Worm (Caenorhabditis elegans) whole organism, L4 larva: ENCODE results near the gene F22F1.2.

Source experiments
- F10B5.3 ChIP-seq: sonication (generic microtip); optimal IDR thresholded peaks from 2 replicates; lab custom pipeline; 2016; ENCODE audit warnings: mild to moderate bottlenecking, missing genetic modification characterization, missing compliant biosample characterization
- R02D3.7 ChIP-seq: fragments of 150-350 bp; sonication (generic microtip); optimal IDR thresholded peaks from 3 replicates; lab custom pipeline; 2014; ENCODE audit warnings: missing biosample characterization, missing genetic modification characterization
- Y105C5A.15 ChIP-seq: fragments of 200-800 bp; sonication (Bioruptor generic); IDR thresholded peaks from 2 replicates; pipeline ENCODE4 v1.3.6; 2022; ENCODE audit warnings: missing genetic modification characterization, missing compliant biosample characterization
- ZK546.5 ChIP-seq, 2 experiments: sonication (generic microtip); optimal IDR thresholded peaks; 2 replicates each; lab custom pipeline; 2017; ENCODE audit warnings: missing biosample characterization in 2 of 2, missing genetic modification characterization in 2 of 2
- aha-1 ChIP-seq: fragments of 150-350 bp; peaks from one replicate; lab custom pipeline; 2014; ENCODE audit warnings: missing biosample characterization, missing genetic modification characterization
- ama-1 ChIP-seq: fragments of 150-350 bp; optimal IDR thresholded peaks from 2 replicates; lab custom pipeline; 2014; ENCODE audit warnings: inconsistent platforms, mixed read lengths
- arid-1 ChIP-seq: fragments of 200-800 bp; sonication (Bioruptor generic); conservative IDR thresholded peaks from 2 replicates; pipeline ENCODE4 v1.3.6; 2022; ENCODE audit warnings: missing genetic modification reagents, missing genetic modification characterization, missing compliant biosample characterization
- ceh-20 ChIP-seq: fragments of 200-800 bp; sonication (Bioruptor generic); IDR thresholded peaks from 2 replicates; pipeline ENCODE4 v1.3.6; 2022; ENCODE audit warnings: missing genetic modification reagents, missing genetic modification characterization, missing compliant biosample characterization
- ceh-44 ChIP-seq: fragments of 200-800 bp; sonication (Bioruptor generic); IDR thresholded peaks from 2 replicates; pipeline ENCODE4 v1.3.6; 2022; ENCODE audit warnings: missing genetic modification reagents, missing genetic modification characterization, missing compliant biosample characterization
- ceh-62 ChIP-seq: sonication (generic microtip); optimal IDR thresholded peaks from 2 replicates; lab custom pipeline; 2017; ENCODE audit warnings: missing biosample characterization, missing genetic modification characterization
- ceh-82 ChIP-seq: sonication (generic microtip); optimal IDR thresholded peaks from 2 replicates; lab custom pipeline; 2017; ENCODE audit warnings: missing biosample characterization, missing genetic modification characterization
- ces-1 ChIP-seq: fragments of 150-350 bp; sonication (generic microtip); optimal IDR thresholded peaks from 4 replicates; lab custom pipeline; 2014; ENCODE audit warnings: missing biosample characterization, missing genetic modification reagents, missing genetic modification characterization
- ctbp-1 ChIP-seq: fragments of 200-800 bp; sonication (Bioruptor generic); IDR thresholded peaks from 2 replicates; pipeline ENCODE4 v1.3.6; 2022; ENCODE audit warnings: missing genetic modification reagents, missing genetic modification characterization, missing compliant biosample characterization
- dmd-9 ChIP-seq: fragments of 200-800 bp; sonication (Bioruptor generic); IDR thresholded peaks from 2 replicates; pipeline ENCODE4 v1.3.6; 2022; ENCODE audit warnings: missing genetic modification reagents, missing genetic modification characterization, missing compliant biosample characterization
- dpl-1 ChIP-seq: fragments of 150-350 bp; optimal IDR thresholded peaks from 2 replicates; lab custom pipeline; 2014; ENCODE audit warnings: missing biosample characterization, missing genetic modification reagents, missing genetic modification characterization
- duxl-1 ChIP-seq: sonication (generic microtip); optimal IDR thresholded peaks from 2 replicates; lab custom pipeline; 2016; ENCODE audit warnings: mild to moderate bottlenecking, missing genetic modification characterization, moderate library complexity, missing compliant biosample characterization; ENCODE audit not compliant: poor library complexity
- dve-1 ChIP-seq: sonication (generic microtip); optimal IDR thresholded peaks from 2 replicates; lab custom pipeline; 2017; ENCODE audit warnings: antibody characterized with exemption, mild to moderate bottlenecking, missing genetic modification characterization, missing compliant biosample characterization; ENCODE audit not compliant: insufficient read depth
- egl-27 ChIP-seq: sonication (generic microtip); optimal IDR thresholded peaks from 3 replicates; lab custom pipeline; 2017; ENCODE audit warnings: missing biosample characterization, missing genetic modification reagents, missing genetic modification characterization
- egl-43 ChIP-seq: fragments of 200-800 bp; sonication (Bioruptor generic); IDR thresholded peaks from 2 replicates; pipeline ENCODE4 v1.3.6; 2022; ENCODE audit warnings: missing genetic modification reagents, missing genetic modification characterization, missing compliant biosample characterization
- fos-1 ChIP-seq: fragments of 150-350 bp; optimal IDR thresholded peaks from 2 replicates; lab custom pipeline; 2014; ENCODE audit warnings: missing biosample characterization, missing genetic modification characterization
- hif-1 ChIP-seq, 2 experiments: sonication (generic microtip); optimal IDR thresholded peaks; 2 replicates each; lab custom pipeline; 2016 to 2017; ENCODE audit warnings: missing compliant biosample characterization in 2 of 2, missing genetic modification characterization in 2 of 2, missing genetic modification reagents in 2 of 2, missing genotype in 2 of 2, mild to moderate bottlenecking in 1 of 2
- hlh-11 ChIP-seq: fragments of 200-800 bp; sonication (Bioruptor generic); optimal IDR thresholded peaks from 2 replicates; lab custom pipeline; 2018; ENCODE audit warnings: mild to moderate bottlenecking, missing genetic modification characterization, missing compliant biosample characterization
- lim-7 ChIP-seq: fragments of 200-800 bp; sonication (Bioruptor generic); IDR thresholded peaks from 2 replicates; pipeline ENCODE4 v1.3.6; 2022; ENCODE audit warnings: missing genetic modification characterization, missing compliant biosample characterization
- lin-29 ChIP-seq: fragments of 200-800 bp; sonication (Bioruptor generic); IDR thresholded peaks from 2 replicates; pipeline ENCODE4 v1.3.6; 2022; ENCODE audit warnings: missing genetic modification reagents, missing genetic modification characterization, missing compliant biosample characterization
- madf-9 ChIP-seq: fragments of 200-800 bp; sonication (Bioruptor generic); conservative IDR thresholded peaks from 2 replicates; pipeline ENCODE4 v1.3.6; 2022; ENCODE audit warnings: missing genetic modification reagents, missing genetic modification characterization, missing compliant biosample characterization
- mdl-1 ChIP-seq, 2 experiments: fragments of 150-350 bp in 1 of 2; sonication (generic microtip) in 1 of 2; optimal IDR thresholded peaks; 2 replicates each; lab custom pipeline; 2014 to 2017; ENCODE audit warnings: missing biosample characterization in 2 of 2, missing genetic modification characterization in 2 of 2
- mdt-29 ChIP-seq: fragments of 200-800 bp; sonication (Bioruptor generic); IDR thresholded peaks from 2 replicates; pipeline ENCODE4 v1.3.6; 2022; ENCODE audit warnings: missing genetic modification reagents, missing genetic modification characterization, missing compliant biosample characterization
- nhr-10 ChIP-seq: fragments of 150-350 bp; optimal IDR thresholded peaks from 2 replicates; lab custom pipeline; 2014; ENCODE audit warnings: missing biosample characterization, missing genetic modification characterization
- nhr-48 ChIP-seq: sonication (generic microtip); optimal IDR thresholded peaks from 2 replicates; lab custom pipeline; 2016; ENCODE audit warnings: mild to moderate bottlenecking, missing genetic modification characterization, missing compliant biosample characterization
- pqm-1 ChIP-seq: sonication (generic microtip); optimal IDR thresholded peaks from 2 replicates; lab custom pipeline; 2017; ENCODE audit warnings: missing biosample characterization, missing genetic modification characterization
- rbr-2 ChIP-seq: sonication (generic microtip); optimal IDR thresholded peaks from 2 replicates; lab custom pipeline; 2016; ENCODE audit warnings: missing genotype, missing genetic modification characterization, missing compliant biosample characterization
- sdz-12 ChIP-seq: fragments of 200-800 bp; sonication (Bioruptor generic); optimal IDR thresholded peaks from 2 replicates; lab custom pipeline; 2018; ENCODE audit warnings: mild to moderate bottlenecking, missing genetic modification characterization, missing compliant biosample characterization
- set-16 ChIP-seq: fragments of 200-800 bp; sonication (Bioruptor generic); IDR thresholded peaks from 2 replicates; pipeline ENCODE4 v1.3.6; 2022; ENCODE audit warnings: missing genetic modification reagents, missing genetic modification characterization, missing compliant biosample characterization
- snpc-4 ChIP-seq: fragments of 150-350 bp; optimal IDR thresholded peaks from 2 replicates; lab custom pipeline; 2014; ENCODE audit warnings: missing biosample characterization, missing genetic modification characterization
- spr-1 ChIP-seq: sonication (generic microtip); optimal IDR thresholded peaks from 2 replicates; lab custom pipeline; 2016; ENCODE audit warnings: mild to moderate bottlenecking, missing genetic modification characterization, missing compliant biosample characterization
- unc-39 ChIP-seq: sonication (generic microtip); optimal IDR thresholded peaks from 2 replicates; lab custom pipeline; 2017; ENCODE audit warnings: missing biosample characterization, missing genetic modification characterization
- zag-1 ChIP-seq: fragments of 150-350 bp; optimal IDR thresholded peaks from 2 replicates; lab custom pipeline; 2014; ENCODE audit warnings: missing biosample characterization, missing genetic modification characterization
- zfp-2 ChIP-seq: sonication (generic microtip); optimal IDR thresholded peaks from 2 replicates; lab custom pipeline; 2016; ENCODE audit warnings: mild to moderate bottlenecking, missing genetic modification characterization, missing compliant biosample characterization
- zip-11 ChIP-seq: fragments of 200-800 bp; sonication (Bioruptor generic); IDR thresholded peaks from 2 replicates; pipeline ENCODE4 v1.3.6; 2022; ENCODE audit warnings: missing genetic modification characterization, missing compliant biosample characterization
- ztf-11 ChIP-seq: fragments of 150-350 bp; optimal IDR thresholded peaks from 2 replicates; lab custom pipeline; 2014; ENCODE audit warnings: missing biosample characterization, missing genetic modification characterization
- ztf-7 ChIP-seq: fragments of 150-350 bp; optimal IDR thresholded peaks from 2 replicates; lab custom pipeline; 2014; ENCODE audit warnings: missing biosample characterization, missing genetic modification characterization

The F22F1.2 gene

DNA sequence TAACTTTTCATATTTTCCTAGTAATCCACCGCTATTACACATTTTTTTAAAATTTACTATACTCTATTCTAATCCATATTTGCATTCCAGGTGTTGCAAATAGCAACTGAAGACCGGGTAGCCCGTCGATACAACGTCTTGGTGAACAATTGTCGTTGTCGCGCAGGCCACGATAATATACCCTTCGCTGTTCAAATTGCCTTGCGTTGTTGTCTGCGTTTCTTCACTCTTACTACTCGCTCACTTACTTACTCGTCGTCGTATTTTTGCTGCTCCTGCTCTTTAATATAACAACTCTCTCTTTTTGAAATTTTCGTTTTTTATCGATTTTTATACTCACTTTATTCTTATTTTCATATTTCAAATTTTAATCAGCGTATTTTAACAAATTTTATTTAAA, 46.6 kb downstream of the F22F1.2 start, which contains the start of gene K07E3.2 (continued):
- TF ChIP-seq sdz-12 (GFP tag; lab: Kevin White, UChicago), result no peak
- TF ChIP-seq dve-1 (tag; lab: Kevin White, UChicago), result peak; percentile 3
- TF ChIP-seq aha-1, result peak; percentile 50
- no peak for TF ChIP-seq zfp-2 (tag; lab: Kevin White, UChicago)
- TF ChIP-seq rbr-2 (tag; lab: Kevin White, UChicago), result peak; percentile 29
- TF ChIP-seq arid-1, result no peak
- no peak for TF ChIP-seq fos-1 (tag; lab: Kevin White, UChicago)
- no peak for TF ChIP-seq zag-1
- no peak for TF ChIP-seq madf-9 (GFP tag; lab: Robert Waterston, UW)
- TF ChIP-seq dmd-9 (GFP tag; lab: Robert Waterston, UW), result no peak
- TF ChIP-seq mdl-1 (tag; optimal IDR thresholded peaks at IDR 0.05; lab: Kevin White, UChicago), result no peak
- TF ChIP-seq hlh-11 (tag; lab: Kevin White, UChicago), result no peak
- TF ChIP-seq zip-11 (GFP tag; lab: Robert Waterston, UW), result no peak
- no peak for TF ChIP-seq ama-1
- TF ChIP-seq lim-7 (GFP tag; lab: Robert Waterston, UW), result no peak
- no peak for TF ChIP-seq ctbp-1 (GFP tag; lab: Robert Waterston, UW)
- TF ChIP-seq ceh-20 (GFP tag; lab: Robert Waterston, UW), result no peak
- no peak for TF ChIP-seq nhr-10 (tag; lab: Kevin White, UChicago)
- no peak for TF ChIP-seq ces-1 (GFP tag; lab: Kevin White, UChicago)
- TF ChIP-seq ztf-11, result no peak
- no peak for TF ChIP-seq lin-29 (GFP tag; lab: Robert Waterston, UW)
- no peak for TF ChIP-seq egl-27 (tag; lab: Kevin White, UChicago)
- TF ChIP-seq egl-43, result no peak
- TF ChIP-seq nhr-48 (tag; lab: Kevin White, UChicago), result no peak
- no peak for TF ChIP-seq snpc-4 (tag; lab: Kevin White, UChicago)
- no peak for TF ChIP-seq mdt-29 (GFP tag; lab: Robert Waterston, UW)
- no peak for TF ChIP-seq set-16 (GFP tag; lab: Robert Waterston, UW)
- no peak for TF ChIP-seq unc-39
- no peak for TF ChIP-seq ZK546.5 (tag; optimal IDR thresholded peaks at IDR 0.05; lab: Kevin White, UChicago)
- no peak for TF ChIP-seq ceh-82 (tag; lab: Kevin White, UChicago)
- TF ChIP-seq ceh-44 (GFP tag; lab: Robert Waterston, UW), result no peak
- no peak for TF ChIP-seq F10B5.3 (tag; lab: Kevin White, UChicago)
- TF ChIP-seq dpl-1 (GFP tag; lab: Kevin White, UChicago), result no peak
- peak; percentile 37 for TF ChIP-seq duxl-1 (tag; lab: Kevin White, UChicago)
- no peak for TF ChIP-seq hif-1 (tag; optimal IDR thresholded peaks at IDR 0.05; lab: Kevin White, UChicago)
- no peak for TF ChIP-seq R02D3.7
- TF ChIP-seq spr-1, result no peak
- peak; percentile 1 for TF ChIP-seq ztf-7 (tag; lab: Kevin White, UChicago)
- no peak for TF ChIP-seq ceh-62
- no peak for TF ChIP-seq Y105C5A.15 (GFP tag; lab: Robert Waterston, UW)
- no peak for TF ChIP-seq pqm-1 (tag; lab: Kevin White, UChicago)
